Fruit fly (Drosophila melanogaster) whole organism, embryonic: ENCODE results near the gene Pcd.

Experiments used
- CG1024 ChIP-seq: fragments of 200-800 bp; sonication (Bioruptor generic); IDR thresholded peaks from 2 replicates; pipeline ENCODE4 v1.3.6; 2022; ENCODE audit warnings: missing biosample characterization, missing genetic modification characterization
- CG10462 ChIP-seq: fragments of 200-800 bp; sonication (Bioruptor generic); optimal IDR thresholded peaks from 2 replicates; lab custom pipeline; 2016; ENCODE audit warnings: missing biosample characterization, missing genetic modification characterization
- CG10565 ChIP-seq: fragments of 200-800 bp; sonication (Bioruptor generic); optimal IDR thresholded peaks from 3 replicates; lab custom pipeline; 2016; ENCODE audit warnings: missing biosample characterization, mild to moderate bottlenecking, missing genetic modification characterization
- CG11560 ChIP-seq: fragments of 200-800 bp; sonication (Bioruptor generic); IDR thresholded peaks from 3 replicates; pipeline ENCODE4 v1.3.6; 2022; ENCODE audit warnings: missing biosample characterization, missing genetic modification characterization
- CG12104 ChIP-seq: fragments of 200-800 bp; sonication (Bioruptor generic); optimal IDR thresholded peaks from 3 replicates; lab custom pipeline; 2016; ENCODE audit warnings: missing biosample characterization, missing genetic modification characterization
- CG13296 ChIP-seq: fragments of 200-800 bp; sonication (Bioruptor generic); optimal IDR thresholded peaks from 3 replicates; lab custom pipeline; 2018; ENCODE audit warnings: missing biosample characterization, mild to moderate bottlenecking, missing genetic modification characterization
- CG1602 ChIP-seq: fragments of 200-800 bp; sonication (Bioruptor generic); optimal IDR thresholded peaks from 3 replicates; lab custom pipeline; 2016; ENCODE audit warnings: missing biosample characterization, missing genetic modification characterization
- CG16813 ChIP-seq: fragments of 200-800 bp; sonication (Bioruptor generic); IDR thresholded peaks from 3 replicates; pipeline ENCODE4 v1.3.6; 2022; ENCODE audit warnings: missing biosample characterization, missing genetic modification characterization; ENCODE audit not compliant: partially characterized antibody
- CG17829 ChIP-seq: fragments of 200-800 bp; optimal IDR thresholded peaks from 2 replicates; lab custom pipeline; 2019; ENCODE audit warnings: missing biosample characterization, mild to moderate bottlenecking, missing genetic modification characterization, moderate library complexity
- CG18476 ChIP-seq: fragments of 200-800 bp; sonication (Bioruptor generic); optimal IDR thresholded peaks from 2 replicates; lab custom pipeline; 2016; ENCODE audit warnings: missing biosample characterization, mild to moderate bottlenecking, missing genetic modification characterization
- CG18764 ChIP-seq: fragments of 200-800 bp; sonication (Bioruptor generic); optimal IDR thresholded peaks from 3 replicates; lab custom pipeline; 2016; ENCODE audit warnings: missing biosample characterization, missing genetic modification characterization
- CG2202 ChIP-seq: fragments of 200-800 bp; sonication (Bioruptor generic); optimal IDR thresholded peaks from 2 replicates; lab custom pipeline; 2018; ENCODE audit warnings: missing biosample characterization, mild to moderate bottlenecking, missing genetic modification characterization
- CG34224 ChIP-seq: fragments of 200-800 bp; sonication (Bioruptor generic); IDR thresholded peaks from 3 replicates; pipeline ENCODE4 v1.3.6; 2022; ENCODE audit warnings: missing biosample characterization, missing genetic modification characterization; ENCODE audit not compliant: partially characterized antibody
- CG4328 ChIP-seq: fragments of 200-800 bp; sonication (Bioruptor generic); optimal IDR thresholded peaks from 3 replicates; lab custom pipeline; 2017; ENCODE audit warnings: missing biosample characterization, missing genetic modification reagents, missing genetic modification characterization
- CG43689 ChIP-seq: fragments of 200-800 bp; sonication (Bioruptor generic); IDR thresholded peaks from 2 replicates; pipeline ENCODE4 v1.3.6; 2022; ENCODE audit warnings: missing biosample characterization, missing genetic modification characterization
- CG4707 ChIP-seq: fragments of 200-800 bp; sonication (Bioruptor generic); optimal IDR thresholded peaks from 2 replicates; lab custom pipeline; 2018; ENCODE audit warnings: missing biosample characterization, mild to moderate bottlenecking, missing genetic modification characterization, moderate library complexity
- CG4730 ChIP-seq: fragments of 200-800 bp; sonication (Bioruptor generic); IDR thresholded peaks from 2 replicates; pipeline ENCODE4 v1.3.6; 2022; ENCODE audit warnings: missing biosample characterization, missing genetic modification characterization
- CG6689 ChIP-seq: fragments of 200-800 bp; sonication (Bioruptor generic); IDR thresholded peaks from 2 replicates; pipeline ENCODE4 v1.3.6; 2022; ENCODE audit warnings: missing biosample characterization, missing genetic modification characterization
- CG6791 ChIP-seq: fragments of 200-800 bp; sonication (Bioruptor generic); IDR thresholded peaks from 3 replicates; pipeline ENCODE4 v1.3.6; 2022; ENCODE audit warnings: missing biosample characterization, missing genetic modification characterization; ENCODE audit not compliant: partially characterized antibody
- CG8359 ChIP-seq: fragments of 200-800 bp; sonication (Bioruptor generic); optimal IDR thresholded peaks from 2 replicates; lab custom pipeline; 2017; ENCODE audit warnings: missing biosample characterization, mild to moderate bottlenecking, missing genetic modification characterization, borderline replicate concordance
- CG8388 ChIP-seq: fragments of 200-800 bp; sonication (Bioruptor generic); optimal IDR thresholded peaks from 2 replicates; lab custom pipeline; 2019; ENCODE audit warnings: missing biosample characterization, mild to moderate bottlenecking, missing genetic modification characterization, moderate library complexity
- CG9215 ChIP-seq: fragments of 200-800 bp; sonication (Bioruptor generic); IDR thresholded peaks from 2 replicates; pipeline ENCODE4 v1.3.6; 2022; ENCODE audit warnings: missing biosample characterization, missing genetic modification characterization
- CG9932 ChIP-seq: fragments of 200-800 bp; sonication (Bioruptor generic); IDR thresholded peaks from 2 replicates; pipeline ENCODE4 v1.3.6; 2022; ENCODE audit warnings: missing biosample characterization, missing genetic modification characterization
- CrebB ChIP-seq: fragments of 200-800 bp; sonication (Bioruptor generic); optimal IDR thresholded peaks from 3 replicates; lab custom pipeline; 2018; ENCODE audit warnings: missing biosample characterization, mild to moderate bottlenecking, missing genetic modification characterization
- Dfd ChIP-seq, 2 experiments: fragments of >200 bp; optimal IDR thresholded peaks; 2 replicates each; lab custom pipeline; 2017; ENCODE audit warnings: missing biosample characterization in 2 of 2, missing genetic modification characterization in 2 of 2
- Dll ChIP-seq: fragments of 200-800 bp; sonication (Bioruptor generic); IDR thresholded peaks from 4 replicates; pipeline ENCODE4 v1.3.6; 2022; ENCODE audit warnings: missing biosample characterization, missing genetic modification characterization; ENCODE audit not compliant: partially characterized antibody
- Dref ChIP-seq: fragments of 200-800 bp; sonication (Bioruptor generic); IDR thresholded peaks from 2 replicates; pipeline ENCODE4 v1.3.6; 2022; ENCODE audit warnings: missing biosample characterization, missing genetic modification characterization
- Eip74EF ChIP-seq, 2 experiments: fragments of 200-800 bp in 1 of 2; fragments of >200 bp in 1 of 2; sonication (Bioruptor generic) in 1 of 2; optimal IDR thresholded peaks; 2 replicates each; lab custom pipeline; 2017 to 2019; ENCODE audit warnings: missing biosample characterization in 2 of 2, missing genetic modification characterization in 2 of 2, mild to moderate bottlenecking in 1 of 2, moderate library complexity in 1 of 2
- Hey ChIP-seq: fragments of 200-800 bp; sonication (Bioruptor generic); optimal IDR thresholded peaks from 3 replicates; lab custom pipeline; 2018; ENCODE audit warnings: missing biosample characterization, mild to moderate bottlenecking, missing genetic modification characterization
- Jarid2 ChIP-seq: fragments of 200-800 bp; sonication (Bioruptor generic); optimal IDR thresholded peaks from 3 replicates; lab custom pipeline; 2017; ENCODE audit warnings: mild to moderate bottlenecking, missing biosample characterization, missing genetic modification reagents, missing genetic modification characterization
- Max ChIP-seq: fragments of 200-800 bp; sonication (Bioruptor generic); optimal IDR thresholded peaks from 2 replicates; lab custom pipeline; 2016; ENCODE audit warnings: missing biosample characterization, mild to moderate bottlenecking, missing genetic modification characterization
- Med ChIP-seq: fragments of 200-800 bp; sonication (Bioruptor generic); peaks from one replicate; lab custom pipeline; 2016; ENCODE audit warnings: missing biosample characterization, missing genetic modification characterization, mild to moderate bottlenecking, inconsistent platforms, moderate library complexity
- Nf-YC ChIP-seq: fragments of 200-800 bp; optimal IDR thresholded peaks from 3 replicates; lab custom pipeline; 2019; ENCODE audit warnings: missing biosample characterization, mild to moderate bottlenecking, missing genetic modification characterization, moderate library complexity
- Ssrp ChIP-seq: fragments of 200-800 bp; sonication (Bioruptor generic); optimal IDR thresholded peaks from 2 replicates; lab custom pipeline; 2018; ENCODE audit warnings: missing biosample characterization, mild to moderate bottlenecking, missing genetic modification characterization, moderate library complexity
- bowl ChIP-seq: fragments of 200-800 bp; sonication (Bioruptor generic); IDR thresholded peaks from 2 replicates; pipeline ENCODE4 v1.3.6; 2022; ENCODE audit warnings: missing biosample characterization, missing genetic modification characterization
- caup ChIP-seq: fragments of 200-800 bp; sonication (Bioruptor generic); optimal IDR thresholded peaks from 3 replicates; lab custom pipeline; 2017; ENCODE audit warnings: missing biosample characterization, mild to moderate bottlenecking, missing genetic modification characterization, moderate library complexity; ENCODE audit not compliant: severe bottlenecking
- croc ChIP-seq: fragments of 200-800 bp; sonication (Bioruptor generic); conservative IDR thresholded peaks from 3 replicates; pipeline ENCODE4 v1.3.6; 2022; ENCODE audit warnings: missing biosample characterization, missing genetic modification characterization
- dimm ChIP-seq: fragments of 200-800 bp; sonication (Bioruptor generic); IDR thresholded peaks from 2 replicates; pipeline ENCODE4 v1.3.6; 2022; ENCODE audit warnings: missing biosample characterization, missing genetic modification characterization
- dm ChIP-seq: fragments of 200-800 bp; sonication (Bioruptor generic); optimal IDR thresholded peaks from 3 replicates; lab custom pipeline; 2016; ENCODE audit warnings: missing biosample characterization, missing genetic modification characterization
- dysf ChIP-seq: fragments of 200-800 bp; sonication (Bioruptor generic); IDR thresholded peaks from 3 replicates; pipeline ENCODE4 v1.3.6; 2022; ENCODE audit warnings: missing biosample characterization, missing genetic modification characterization
- nau ChIP-seq: fragments of 200-800 bp; sonication (Bioruptor generic); optimal IDR thresholded peaks from 3 replicates; lab custom pipeline; 2017; ENCODE audit warnings: missing biosample characterization, mild to moderate bottlenecking, missing genetic modification characterization, missing genetic modification reagents
- onecut ChIP-seq: fragments of 200-800 bp; sonication (Bioruptor generic); IDR thresholded peaks from 2 replicates; pipeline ENCODE4 v1.3.6; 2022; ENCODE audit warnings: missing biosample characterization, missing genetic modification characterization
- pzg ChIP-seq: fragments of 200-800 bp; sonication (Bioruptor generic); optimal IDR thresholded peaks from 3 replicates; lab custom pipeline; 2018; ENCODE audit warnings: missing biosample characterization, mild to moderate bottlenecking, missing genetic modification characterization, moderate library complexity
- seq ChIP-seq: fragments of 200-800 bp; sonication (Bioruptor generic); IDR thresholded peaks from 2 replicates; pipeline ENCODE4 v1.3.6; 2022; ENCODE audit warnings: missing biosample characterization, missing genetic modification characterization
- stc ChIP-seq: fragments of 200-800 bp; sonication (Bioruptor generic); IDR thresholded peaks from 2 replicates; pipeline ENCODE4 v1.3.6; 2022; ENCODE audit warnings: missing biosample characterization, missing genetic modification characterization
- tx ChIP-seq: fragments of 200-800 bp; sonication (Bioruptor generic); optimal IDR thresholded peaks from 2 replicates; lab custom pipeline; 2016; ENCODE audit warnings: missing biosample characterization, missing genetic modification characterization
- usp ChIP-seq: fragments of >200 bp; optimal IDR thresholded peaks from 2 replicates; lab custom pipeline; 2017; ENCODE audit warnings: missing biosample characterization, missing genetic modification characterization
- wek ChIP-seq: fragments of 200-800 bp; sonication (Bioruptor generic); optimal IDR thresholded peaks from 3 replicates; lab custom pipeline; 2018; ENCODE audit warnings: missing biosample characterization, mild to moderate bottlenecking, missing genetic modification characterization, moderate library complexity
- zen2 ChIP-seq: fragments of 200-800 bp; sonication (Bioruptor generic); IDR thresholded peaks from 3 replicates; pipeline ENCODE4 v1.3.6; 2022; ENCODE audit warnings: missing biosample characterization, missing genetic modification characterization; ENCODE audit not compliant: partially characterized antibody

The Pcd gene

dm6 chr3R:29716782-29717317 is 6.1 kb upstream of the Pcd start, which contains the start of gene Obp99b (continued):
- TF ChIP-seq CG4707 (GFP tag; lab: Kevin White, UChicago), result peak; percentile 82
- peak; percentile 77 for TF ChIP-seq CG17829 (tag; lab: Kevin White, UChicago)
- no peak for TF ChIP-seq zen2 (GFP tag; lab: Robert Waterston, UW)
- TF ChIP-seq CG12104 (GFP tag; lab: Kevin White, UChicago), result peak; percentile 63
- no peak for TF ChIP-seq CG6791 (GFP tag; lab: Robert Waterston, UW)
- TF ChIP-seq Max (GFP tag; lab: Kevin White, UChicago), result peak; percentile 39
- TF ChIP-seq usp (GFP tag; lab: Kevin White, UChicago), result no peak
- TF ChIP-seq CrebB (tag; lab: Kevin White, UChicago), result peak; percentile 74
- no peak for TF ChIP-seq Eip74EF (GFP tag; optimal IDR thresholded peaks at IDR 0.05; lab: Kevin White, UChicago)
- peak; percentile 35 for TF ChIP-seq Ssrp (tag; lab: Kevin White, UChicago)
- peak; percentile 79 for TF ChIP-seq CG4730
- peak; percentile 48; the same call in 2 of the 3 replicates for TF ChIP-seq croc
- peak; percentile 5 for TF ChIP-seq CG10565 (GFP tag; lab: Kevin White, UChicago)
- TF ChIP-seq CG10462 (GFP tag; lab: Kevin White, UChicago), result peak; percentile 9
- TF ChIP-seq CG4328 (GFP tag; lab: Kevin White, UChicago), result peak; percentile 52
- TF ChIP-seq nau (GFP tag; lab: Kevin White, UChicago), result peak; percentile 70
- peak; percentile 63; the same call in 1 of the 2 replicates for TF ChIP-seq bowl (GFP tag; lab: Robert Waterston, UW)
- peak; percentile 47 for TF ChIP-seq CG18476
- TF ChIP-seq Dfd (GFP tag; optimal IDR thresholded peaks at IDR 0.05; lab: Kevin White, UChicago), result no peak
- peak; percentile 73 for TF ChIP-seq Jarid2 (GFP tag; lab: Kevin White, UChicago)
- TF ChIP-seq CG16813 (GFP tag; lab: Robert Waterston, UW), result no peak
- TF ChIP-seq CG11560, result 0 out of 3 replicates have a peak, but pooled peaks have one; percentile 54
- 0 out of 2 replicates have a peak, but pooled peaks have one; percentile 10 for TF ChIP-seq Dref (GFP tag; lab: Robert Waterston, UW)
- peak; percentile 75 for TF ChIP-seq CG13296 (GFP tag; lab: Kevin White, UChicago)
- TF ChIP-seq Dll (GFP tag; lab: Robert Waterston, UW), result no peak
- TF ChIP-seq CG9215 (GFP tag; lab: Robert Waterston, UW), result peak; percentile 49
- TF ChIP-seq Hey (tag; lab: Kevin White, UChicago), result peak; percentile 51
- TF ChIP-seq CG1024 (GFP tag; lab: Robert Waterston, UW), result peak; percentile 83
- TF ChIP-seq onecut (GFP tag; lab: Robert Waterston, UW), result peak; percentile 92
- peak; percentile 58 for TF ChIP-seq tx
- TF ChIP-seq CG6689 (GFP tag; lab: Robert Waterston, UW), result peak; percentile 76
- no peak for TF ChIP-seq pzg (GFP tag; lab: Kevin White, UChicago)
- peak; percentile 74 for TF ChIP-seq CG9932 (GFP tag; lab: Robert Waterston, UW)
- TF ChIP-seq Nf-YC (tag; lab: Kevin White, UChicago), result peak; percentile 25
- peak; percentile 98 for TF ChIP-seq Med (GFP tag; lab: Kevin White, UChicago)
- peak; percentile 86 for TF ChIP-seq wek (GFP tag; lab: Kevin White, UChicago)
- peak; percentile 71 for TF ChIP-seq CG2202
- TF ChIP-seq CG43689 (GFP tag; lab: Robert Waterston, UW), result peak; percentile 71
- peak; percentile 50 for TF ChIP-seq CG1602
- peak; percentile 70 for TF ChIP-seq dm (GFP tag; lab: Kevin White, UChicago)
- TF ChIP-seq CG34224 (GFP tag; lab: Robert Waterston, UW), result peak; percentile 17; the same call in 1 of the 3 replicates
- peak; percentile 53 for TF ChIP-seq CG8388 (GFP tag; lab: Kevin White, UChicago)
- TF ChIP-seq seq (GFP tag; lab: Robert Waterston, UW), result peak; percentile 64; the same call in 1 of the 2 replicates
- TF ChIP-seq stc (GFP tag; lab: Robert Waterston, UW), result peak; percentile 77
- peak; percentile 80 for TF ChIP-seq dysf (GFP tag; lab: Robert Waterston, UW)
- TF ChIP-seq CG18764 (GFP tag; lab: Kevin White, UChicago), result peak; percentile 65
- TF ChIP-seq dimm, result no peak
- peak; percentile 85 for TF ChIP-seq caup (GFP tag; lab: Kevin White, UChicago)
- peak; percentile 83 for TF ChIP-seq CG8359 (GFP tag; lab: Kevin White, UChicago)
